Worm (Caenorhabditis elegans) whole organism, L2 larva: ENCODE measurements around the gene M7.8.

ENCODE experiments used
- F13H6.1 ChIP-seq: sonication (generic microtip); optimal IDR thresholded peaks from 2 replicates; lab custom pipeline; 2016; ENCODE audit warnings: missing genetic modification characterization, missing compliant biosample characterization
- R02D3.7 ChIP-seq: fragments of 150-350 bp; optimal IDR thresholded peaks from 2 replicates; lab custom pipeline; 2014; ENCODE audit warnings: missing biosample characterization, missing genetic modification characterization
- alr-1 ChIP-seq: fragments of 150-350 bp; optimal IDR thresholded peaks from 2 replicates; lab custom pipeline; 2014; ENCODE audit warnings: missing biosample characterization, missing genetic modification characterization
- ama-1 ChIP-seq: fragments of 150-350 bp; optimal IDR thresholded peaks from 2 replicates; lab custom pipeline; 2018; ENCODE audit warnings: inconsistent platforms
- ceh-16 ChIP-seq: fragments of 150-350 bp; optimal IDR thresholded peaks from 2 replicates; lab custom pipeline; 2014; ENCODE audit warnings: missing biosample characterization, missing genetic modification characterization
- ceh-82 ChIP-seq: fragments of 150-350 bp; optimal IDR thresholded peaks from 2 replicates; lab custom pipeline; 2014; ENCODE audit warnings: missing biosample characterization, missing genetic modification characterization
- dmd-4 ChIP-seq: sonication (generic microtip); optimal IDR thresholded peaks from 2 replicates; lab custom pipeline; 2017; ENCODE audit warnings: missing biosample characterization, missing genetic modification characterization
- egl-27 ChIP-seq: sonication (generic microtip); optimal IDR thresholded peaks from 3 replicates; lab custom pipeline; 2017; ENCODE audit warnings: missing biosample characterization, missing genetic modification reagents, missing genetic modification characterization
- elt-1 ChIP-seq: fragments of 150-350 bp; optimal IDR thresholded peaks from 2 replicates; lab custom pipeline; 2014; ENCODE audit warnings: missing biosample characterization, missing genetic modification characterization
- elt-3 ChIP-seq: sonication (generic microtip); optimal IDR thresholded peaks from 2 replicates; lab custom pipeline; 2017; ENCODE audit warnings: missing biosample characterization, missing genetic modification characterization
- fos-1 ChIP-seq: fragments of 150-350 bp; optimal IDR thresholded peaks from 2 replicates; lab custom pipeline; 2014; ENCODE audit warnings: missing biosample characterization, missing genetic modification characterization
- gmeb-1 ChIP-seq: fragments of 150-350 bp; optimal IDR thresholded peaks from 2 replicates; lab custom pipeline; 2014; ENCODE audit warnings: missing biosample characterization, missing genetic modification characterization
- lin-11 ChIP-seq: fragments of 150-350 bp; sonication (generic microtip); optimal IDR thresholded peaks from 2 replicates; lab custom pipeline; 2014; ENCODE audit warnings: missing biosample characterization, missing genetic modification characterization, inconsistent platforms, mixed read lengths
- lin-13 ChIP-seq: fragments of 150-350 bp; optimal IDR thresholded peaks from 2 replicates; lab custom pipeline; 2014; ENCODE audit warnings: missing biosample characterization, missing genetic modification reagents, missing genetic modification characterization
- lin-39 ChIP-seq: fragments of 150-350 bp; optimal IDR thresholded peaks from 2 replicates; lab custom pipeline; 2014; ENCODE audit warnings: missing biosample characterization, missing genetic modification reagents, missing genetic modification characterization
- lsy-2 ChIP-seq, 2 experiments: fragments of 150-350 bp in 1 of 2; sonication (generic microtip) in 1 of 2; optimal IDR thresholded peaks; 2 replicates each; lab custom pipeline; 2014 to 2017; ENCODE audit warnings: missing biosample characterization in 2 of 2, missing genetic modification characterization in 2 of 2
- mbf-1 ChIP-seq: sonication (generic microtip); optimal IDR thresholded peaks from 2 replicates; lab custom pipeline; 2017; ENCODE audit warnings: missing biosample characterization, missing genetic modification characterization
- mdl-1 ChIP-seq, 2 experiments: fragments of 150-350 bp in 1 of 2; sonication (generic microtip) in 1 of 2; optimal IDR thresholded peaks; 2 replicates each; lab custom pipeline; 2017; ENCODE audit warnings: missing biosample characterization in 2 of 2, missing genetic modification characterization in 2 of 2
- nhr-12 ChIP-seq: fragments of 150-350 bp; optimal IDR thresholded peaks from 2 replicates; lab custom pipeline; 2014; ENCODE audit warnings: missing biosample characterization, missing genetic modification characterization
- nhr-129 ChIP-seq: fragments of 150-350 bp; optimal IDR thresholded peaks from 2 replicates; lab custom pipeline; 2014; ENCODE audit warnings: missing biosample characterization, missing genetic modification characterization
- nhr-21 ChIP-seq: fragments of 150-350 bp; optimal IDR thresholded peaks from 2 replicates; lab custom pipeline; 2014; ENCODE audit warnings: missing biosample characterization, missing genetic modification characterization
- nhr-23 ChIP-seq: fragments of 150-350 bp; optimal IDR thresholded peaks from 2 replicates; lab custom pipeline; 2014; ENCODE audit warnings: missing biosample characterization, missing genetic modification reagents, missing genetic modification characterization
- peb-1 ChIP-seq: fragments of 150-350 bp; optimal IDR thresholded peaks from 2 replicates; lab custom pipeline; 2014; ENCODE audit warnings: missing biosample characterization, missing genetic modification characterization
- sem-4 ChIP-seq: fragments of 150-350 bp; optimal IDR thresholded peaks from 2 replicates; lab custom pipeline; 2014; ENCODE audit warnings: missing biosample characterization, missing genetic modification reagents, missing genetic modification characterization
- sma-9 ChIP-seq, 2 experiments: fragments of 150-350 bp in 1 of 2; sonication (generic microtip) in 1 of 2; optimal IDR thresholded peaks; 2 replicates each; lab custom pipeline; 2014 to 2016; ENCODE audit warnings: missing genetic modification characterization in 2 of 2, mild to moderate bottlenecking in 1 of 2, missing biosample characterization in 1 of 2, missing compliant biosample characterization in 1 of 2, missing genetic modification reagents in 1 of 2, moderate library complexity in 1 of 2
- unc-55 ChIP-seq: fragments of 150-350 bp; sonication (generic microtip); optimal IDR thresholded peaks from 3 replicates; lab custom pipeline; 2014; ENCODE audit warnings: missing biosample characterization, missing genetic modification reagents, missing genetic modification characterization
- unc-62 ChIP-seq: fragments of 150-350 bp; optimal IDR thresholded peaks from 2 replicates; lab custom pipeline; 2014; ENCODE audit warnings: missing biosample characterization, missing genetic modification reagents, missing genetic modification characterization
- zag-1 ChIP-seq: fragments of 150-350 bp; optimal IDR thresholded peaks from 2 replicates; lab custom pipeline; 2014; ENCODE audit warnings: missing biosample characterization, missing genetic modification characterization
- ztf-1 ChIP-seq: fragments of 200-800 bp; sonication (Bioruptor generic); conservative IDR thresholded peaks from 2 replicates; pipeline ENCODE4 v1.3.6; 2022; ENCODE audit warnings: missing genetic modification characterization, missing compliant biosample characterization
- ztf-4 ChIP-seq: fragments of 150-350 bp; optimal IDR thresholded peaks from 2 replicates; lab custom pipeline; 2014; ENCODE audit warnings: missing biosample characterization, missing genetic modification characterization

The M7.8 gene

DNA sequence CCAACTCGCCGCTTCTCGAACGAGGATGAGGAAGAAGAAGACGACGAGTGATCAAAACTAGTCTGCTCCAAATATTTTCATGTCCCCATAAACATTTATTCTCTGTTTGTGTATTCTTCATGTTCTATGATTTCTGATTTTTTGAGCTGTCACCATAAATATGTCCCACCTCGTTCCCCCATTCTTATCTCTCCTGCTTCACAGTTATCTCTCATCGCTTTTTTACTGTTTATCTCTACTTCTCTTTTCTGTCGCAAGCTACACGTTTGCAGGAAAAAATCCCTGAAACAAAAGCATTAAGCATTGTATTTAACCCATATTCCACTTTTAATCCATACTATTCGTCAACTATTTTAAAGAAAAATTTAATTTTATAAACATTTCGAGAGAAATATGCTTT lies 35.9 kb upstream of the M7.8 start:
- TF ChIP-seq fos-1 (tag; lab: Kevin White, UChicago) (peak; percentile 8), unc-55 (GFP tag; lab: Kevin White, UChicago) (peak; percentile 51), nhr-129 (tag; lab: Kevin White, UChicago) (peak; percentile 9), lsy-2 (tag; optimal IDR thresholded peaks at IDR 0.05; lab: Kevin White, UChicago) (peak in 1 of 2 experiments; percentile 16), nhr-12 (tag; lab: Kevin White, UChicago) (no peak)
- TF ChIP-seq, all 48 proteins: peak for 4

- TF ChIP-seq peb-1, result no peak
- no peak for TF ChIP-seq F13H6.1 (tag; lab: Kevin White, UChicago)
- no peak for TF ChIP-seq alr-1
- no peak for TF ChIP-seq elt-3 (tag; lab: Kevin White, UChicago)
- TF ChIP-seq nhr-12 (tag; lab: Kevin White, UChicago), result no peak
- TF ChIP-seq mbf-1 (tag; lab: Kevin White, UChicago), result no peak
These were observed 31.1 kb upstream of the M7.8 start for ce11 chrIV:11126028-11126427.

- TF ChIP-seq egl-27, result no peak
These were observed 30.9 kb upstream of the M7.8 start, which contains the start of gene swsn-4 for ce11 chrIV:11126004-11126027. Gene swsn-4 (plus strand): TSS chrIV:11126024.

ce11 chrIV:11125604-11126003 lies 30.7 kb upstream of the M7.8 start:
- TF ChIP-seq unc-55 (GFP tag; lab: Kevin White, UChicago) (peak; percentile 27), elt-3 (tag; lab: Kevin White, UChicago) (no peak), egl-27 (no peak), mdl-1 (tag; optimal IDR thresholded peaks at IDR 0.05; lab: Kevin White, UChicago) (no peak), nhr-129 (tag; lab: Kevin White, UChicago) (peak; percentile 24), gmeb-1 (tag; lab: Kevin White, UChicago) (peak; percentile 64)

- no peak for TF ChIP-seq ama-1 (lab: Kevin White, UChicago)
- TF ChIP-seq lin-11 (tag; lab: Kevin White, UChicago), result peak; percentile 16
- TF ChIP-seq lin-39 (tag; lab: Kevin White, UChicago), result no peak
- TF ChIP-seq R02D3.7 (tag; lab: Kevin White, UChicago), result no peak
- no peak for TF ChIP-seq ztf-4 (tag; lab: Kevin White, UChicago)
- TF ChIP-seq ztf-1 (GFP tag; lab: Robert Waterston, UW), result no peak
- peak; percentile 1 for TF ChIP-seq sma-9 (GFP tag; optimal IDR thresholded peaks at IDR 0.05; lab: Kevin White, UChicago)
- TF ChIP-seq sma-9 (tag; optimal IDR thresholded peaks at IDR 0.05; lab: Kevin White, UChicago), result no peak
- TF ChIP-seq sem-4 (tag; lab: Kevin White, UChicago), result peak; percentile 44
- TF ChIP-seq lin-13 (GFP tag; lab: Kevin White, UChicago), result no peak
- TF ChIP-seq unc-55 (GFP tag; lab: Kevin White, UChicago), result peak; percentile 31
- TF ChIP-seq fos-1 (tag; lab: Kevin White, UChicago), result no peak
- TF ChIP-seq nhr-23 (tag; lab: Kevin White, UChicago), result no peak
- TF ChIP-seq lsy-2 (tag; optimal IDR thresholded peaks at IDR 0.05; lab: Kevin White, UChicago), result peak in 1 of 2 experiments; percentile 70
- TF ChIP-seq ceh-82, result no peak
- TF ChIP-seq zag-1 (tag; lab: Kevin White, UChicago), result peak; percentile 38
- no peak for TF ChIP-seq unc-62
- TF ChIP-seq nhr-129 (tag; lab: Kevin White, UChicago), result peak; percentile 50
These were observed 30.3 kb upstream of the M7.8 start for ce11 chrIV:11125200-11125599.

- TF ChIP-seq zag-1 (tag; lab: Kevin White, UChicago) (no peak), peb-1 (no peak)
These were observed 29.8 kb upstream of the M7.8 start, which contains the start of gene spo-11 for ce11 chrIV:11124674-11125073. Gene spo-11 (minus strand): TSS chrIV:11124862.

DNA sequence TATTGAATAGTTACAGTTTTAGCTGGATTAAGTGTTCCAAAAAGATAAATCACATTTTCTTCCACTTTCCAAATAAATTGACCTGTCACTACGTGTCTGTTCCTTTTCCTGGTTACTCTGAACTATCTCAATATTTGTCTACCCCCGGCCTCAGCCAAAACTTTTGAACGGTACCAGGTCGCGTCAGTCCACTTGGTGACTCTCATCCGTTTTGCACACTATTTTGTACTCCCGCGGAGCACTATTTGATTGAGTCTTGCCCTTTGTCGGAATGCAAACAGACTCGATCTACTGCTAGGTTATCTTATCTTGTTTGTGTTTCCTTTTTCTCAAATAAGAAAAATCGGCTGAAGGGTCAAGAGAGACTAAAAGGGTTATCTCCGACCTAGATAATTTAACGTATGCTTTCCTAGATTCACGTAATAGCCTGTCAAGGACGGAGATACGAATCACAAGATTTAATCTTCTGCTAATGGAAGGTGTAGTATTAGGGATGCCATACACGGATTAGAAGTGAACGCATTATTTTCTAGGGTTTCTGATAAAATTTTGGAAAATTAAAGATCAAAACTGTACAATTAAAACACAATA lies 25.2 kb upstream of the M7.8 start:
- TF ChIP-seq elt-1 (tag; lab: Kevin White, UChicago) (peak; percentile 84), dmd-4 (no peak), nhr-21 (tag; lab: Kevin White, UChicago) (peak; percentile 20), ceh-16 (tag; lab: Kevin White, UChicago) (peak; percentile 41), F13H6.1 (tag; lab: Kevin White, UChicago) (peak; percentile 47)
- TF ChIP-seq, all 48 proteins: peak for 4
